Fruit fly (Drosophila melanogaster): ENCODE measurements around the gene poe.

The poe gene

DNA sequence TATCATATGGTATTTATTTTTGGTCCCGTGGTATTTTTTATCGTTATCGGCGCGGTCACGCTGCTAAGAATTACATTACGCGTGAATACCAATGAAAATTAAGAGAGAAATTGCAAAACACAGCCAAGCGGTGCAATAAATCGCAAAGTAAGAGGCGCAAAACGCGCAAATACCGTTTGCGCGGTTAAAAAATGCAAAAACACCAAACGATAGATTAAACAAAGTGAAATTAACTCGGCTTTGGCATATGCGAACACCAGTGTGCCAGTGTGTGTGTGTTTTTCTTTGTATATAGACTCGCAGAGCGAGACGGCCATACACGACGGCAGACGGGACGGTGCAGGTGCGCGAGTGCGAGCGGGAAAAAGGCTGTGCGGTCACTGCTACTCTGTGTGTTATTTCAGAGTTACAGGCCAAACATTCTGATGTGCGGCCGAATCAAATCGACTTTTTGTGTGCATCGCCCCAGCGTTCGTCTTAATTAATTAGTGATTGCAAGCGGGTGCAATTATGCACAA is 40.7 kb downstream of the poe start, which contains the start of gene Cka (continued):
- TF ChIP-seq CG7372 (GFP tag; IDR thresholded peaks at IDR 0.05) (0 out of 2 replicates have a peak, but pooled peaks have one; percentile 35), sna (GFP tag; IDR thresholded peaks at IDR 0.05; ENCODE audit: partially characterized antibody) (no peak), tap (tag; optimal IDR thresholded peaks at IDR 0.05) (no peak), gfzf (GFP tag; optimal IDR thresholded peaks at IDR 0.05) (peak; percentile 68), unc-4 (GFP tag; IDR thresholded peaks at IDR 0.05; ENCODE audit: partially characterized antibody) (0 out of 2 replicates have a peak, but pooled peaks have one; percentile 11), Fer1 (GFP tag; optimal IDR thresholded peaks at IDR 0.05) (peak; percentile 43), knrl (GFP tag; IDR thresholded peaks at IDR 0.05; ENCODE audit: partially characterized antibody) (peak; percentile 21; the same call in 1 of the 3 replicates), shn (GFP tag; optimal IDR thresholded peaks at IDR 0.05) (no peak), Pdp1 (GFP tag; optimal IDR thresholded peaks at IDR 0.05) (peak in 1 of 2 experiments; percentile 30), ac (GFP tag; optimal IDR thresholded peaks at IDR 0.05) (peak; percentile 3), CG7987 (GFP tag; optimal IDR thresholded peaks at IDR 0.05) (peak; percentile 16), CG17829 (tag; optimal IDR thresholded peaks at IDR 0.05) (peak; percentile 17), tll (GFP tag; optimal IDR thresholded peaks at IDR 0.05) (peak in 1 of 2 experiments; percentile 75), sr (GFP tag; IDR thresholded peaks at IDR 0.05) (0 out of 3 replicates have a peak, but pooled peaks have one; percentile 12), sob (GFP tag; IDR thresholded peaks at IDR 0.05) (peak; percentile 55; the same call in 1 of the 2 replicates), sqz (GFP tag; optimal IDR thresholded peaks at IDR 0.05) (peak; percentile 47), rib (GFP tag; IDR thresholded peaks at IDR 0.05) (peak; percentile 69), zen (tag; optimal IDR thresholded peaks at IDR 0.05) (peak; percentile 7), CG9727 (GFP tag; optimal IDR thresholded peaks at IDR 0.05) (peak; percentile 2), CG13424 (tag; optimal IDR thresholded peaks at IDR 0.05) (peak; percentile 18), hkb (optimal IDR thresholded peaks at IDR 0.05) (peak; percentile 59), hkb (GFP tag; IDR thresholded peaks at IDR 0.05) (no peak), Hmr (GFP tag; optimal IDR thresholded peaks at IDR 0.05) (peak; percentile 42), Ssrp (tag; optimal IDR thresholded peaks at IDR 0.05) (no peak), CG7745 (tag; optimal IDR thresholded peaks at IDR 0.05) (peak; percentile 53), CG15479 (GFP tag; optimal IDR thresholded peaks at IDR 0.05) (peak; percentile 92), prd (optimal IDR thresholded peaks at IDR 0.05) (no peak), prd (GFP tag; IDR thresholded peaks at IDR 0.05) (peak; percentile 41; the same call in 1 of the 3 replicates), kni (GFP tag; optimal IDR thresholded peaks at IDR 0.05) (peak; percentile 13), CG42726 (GFP tag; IDR thresholded peaks at IDR 0.05; ENCODE audit: partially characterized antibody) (0 out of 2 replicates have a peak, but pooled peaks have one; percentile 27), Bgb (GFP tag; IDR thresholded peaks at IDR 0.05; ENCODE audit: partially characterized antibody) (peak; percentile 61; the same call in 1 of the 2 replicates), CG1603 (tag; optimal IDR thresholded peaks at IDR 0.05) (peak; percentile 9), YL-1 (GFP tag; optimal IDR thresholded peaks at IDR 0.05) (peak; percentile 96), az2 (GFP tag; optimal IDR thresholded peaks at IDR 0.05) (no peak), CG10321 (GFP tag; IDR thresholded peaks at IDR 0.05) (peak; percentile 98), Nf-YB (GFP tag; optimal IDR thresholded peaks at IDR 0.05) (peak; percentile 75), sd (tag; optimal IDR thresholded peaks at IDR 0.05) (peak; percentile 68), chinmo (GFP tag; IDR thresholded peaks at IDR 0.05; ENCODE audit: partially characterized antibody) (0 out of 4 replicates have a peak, but pooled peaks have one; percentile 6), Med (GFP tag) (peak; percentile 87), ERR (GFP tag; optimal IDR thresholded peaks at IDR 0.05) (no peak), CG11723 (GFP tag; optimal IDR thresholded peaks at IDR 0.05) (no peak), CG1233 (GFP tag; optimal IDR thresholded peaks at IDR 0.05) (peak; percentile 23), Oli (tag; optimal IDR thresholded peaks at IDR 0.05) (peak; percentile 21), CG4282 (GFP tag; optimal IDR thresholded peaks at IDR 0.05) (peak; percentile 17), ind (GFP tag; optimal IDR thresholded peaks at IDR 0.05) (no peak), mirr (GFP tag; optimal IDR thresholded peaks at IDR 0.05) (peak; percentile 22), CG30020 (tag; optimal IDR thresholded peaks at IDR 0.05) (peak; percentile 40), Fer2 (tag; optimal IDR thresholded peaks at IDR 0.05) (no peak)
